Fruit fly (Drosophila melanogaster) ovary, adult (tissue): ENCODE measurements around the gene CG44532.
A peak's percentile ranks its signal among the peaks of the same experiment; 100 is the strongest.

ENCODE experiments used
- CG17801 ChIP-seq: fragments of 200-800 bp; optimal IDR thresholded peaks from 2 replicates; lab custom pipeline; 2019; ENCODE audit warnings: missing biosample characterization, mild to moderate bottlenecking, missing genetic modification characterization, moderate library complexity; ENCODE audit not compliant: partially characterized antibody

The CG44532 gene

dm6 chrX:9134241-9134849 lies 27.5 kb upstream of the CG44532 start:
- no peak for TF ChIP-seq CG17801 (GFP tag; lab: Kevin White, UChicago)

- TF ChIP-seq CG17801 (GFP tag; lab: Kevin White, UChicago), result no peak
Observed at dm6 chrX:9134922-9135453, 26.9 kb upstream of the CG44532 start, which contains the start of gene fend. Gene fend, minus strand, starts transcription at chrX:9135099.

- no peak for TF ChIP-seq CG17801 (GFP tag; lab: Kevin White, UChicago)
Observed at dm6 chrX:9136776-9137550, 24.9 kb upstream of the CG44532 start.

- no peak for TF ChIP-seq CG17801 (GFP tag; lab: Kevin White, UChicago)
Observed at dm6 chrX:9139138-9139537, 22.8 kb upstream of the CG44532 start.

- TF ChIP-seq CG17801 (GFP tag; lab: Kevin White, UChicago), result no peak
Observed at dm6 chrX:9141219-9141618, 20.7 kb upstream of the CG44532 start.

- peak; percentile 19 for TF ChIP-seq CG17801 (GFP tag; lab: Kevin White, UChicago)
Observed at dm6 chrX:9142224-9142802, 19.6 kb upstream of the CG44532 start, which contains the start of gene CG7065. Gene CG7065, plus strand, starts transcription at chrX:9142493.

dm6 chrX:9148989-9149522 lies 12.8 kb upstream of the CG44532 start, which contains the start of the genes fh and Bap111:
Gene fh, minus strand, starts transcription at chrX:9149071.
Gene Bap111, plus strand, starts transcription at chrX:9149309.
- TF ChIP-seq CG17801 (GFP tag; lab: Kevin White, UChicago), result peak; percentile 26

dm6 chrX:9152127-9152598 lies 9.7 kb upstream of the CG44532 start:
- peak; percentile 91 for TF ChIP-seq CG17801 (GFP tag; lab: Kevin White, UChicago)

- peak; percentile 8 for TF ChIP-seq CG17801 (GFP tag; lab: Kevin White, UChicago)
Observed at dm6 chrX:9155134-9155533, 6.8 kb upstream of the CG44532 start.

dm6 chrX:9155715-9156387 lies 6.0 kb upstream of the CG44532 start:
- TF ChIP-seq CG17801 (GFP tag; lab: Kevin White, UChicago), result peak; percentile 78

- TF ChIP-seq CG17801 (GFP tag; lab: Kevin White, UChicago), result no peak
Observed at dm6 chrX:9156388-9156823, 5.5 kb upstream of the CG44532 start, which contains the start of gene His3.3B. Gene His3.3B, minus strand, starts transcription at chrX:9156669.

- no peak for TF ChIP-seq CG17801 (GFP tag; lab: Kevin White, UChicago)
Observed at dm6 chrX:9158366-9158765, 3.5 kb upstream of the CG44532 start, which contains the start of the genes Ost48 and Dlip1. Gene Ost48, minus strand, starts transcription at chrX:9158515. Gene Dlip1, plus strand, starts transcription at chrX:9158622.

dm6 chrX:9159736-9160135 lies 2.2 kb upstream of the CG44532 start, which contains the start of gene NdufA3:
Gene NdufA3, minus strand, starts transcription at chrX:9160052.
- peak; percentile 41 for TF ChIP-seq CG17801 (GFP tag; lab: Kevin White, UChicago)

dm6 chrX:9163110-9163509 lies 1.2 kb downstream of the CG44532 start, which contains the start of gene mei-P26:
Gene mei-P26, plus strand, starts transcription at chrX:9163255.
- peak; percentile 74 for TF ChIP-seq CG17801 (GFP tag; lab: Kevin White, UChicago)
